Worm (Caenorhabditis elegans): ENCODE data around the gene M01F1.8.

The M01F1.8 gene

ce11 chrIII:3452563-3453210 lies 49.7 kb downstream of the M01F1.8 start, which contains the start of the genes K01A11.3 and C34C12.12:
Gene K01A11.3 (minus strand): TSS chrIII:3452613.
Gene C34C12.12 (plus strand): TSS chrIII:3453194.
- TF ChIP-seq unc-62 (GFP tag; optimal IDR thresholded peaks at IDR 0.05): no peak
